Worm (Caenorhabditis elegans): Measurements from ENCODE around the gene cest-1.1.
"Not testable (repeated sequence)": the region's sequence is repeated elsewhere in the genome, so short reads cannot be mapped to it uniquely, and the experiment has no call there.

Gene cest-1.1

ce11 chrV:14166630-14167029 is at the start of gene cest-1.1:
TSS of gene cest-1.1 (minus strand) at chrV:14166730.
- TF ChIP-seq him-1 (tag; optimal IDR thresholded peaks at IDR 0.05) (no peak), dao-5 (tag; optimal IDR thresholded peaks at IDR 0.05) (no peak), W03F9.2 (tag; optimal IDR thresholded peaks at IDR 0.05) (no peak)

- TF ChIP-seq dao-5 (tag; optimal IDR thresholded peaks at IDR 0.05) (no peak), W03F9.2 (tag; optimal IDR thresholded peaks at IDR 0.05) (no peak), him-1 (tag; optimal IDR thresholded peaks at IDR 0.05) (no peak)
These were observed 48.6 kb upstream of the cest-1.1 start, which contains the start of gene T16A9.5 for ce11 chrV:14215106-14215505. TSS of gene T16A9.5 (minus strand) at chrV:14215206.

ce11 chrV:14212813-14213212 is 46.3 kb upstream of the cest-1.1 start:
- no peak for TF ChIP-seq him-1 (tag; optimal IDR thresholded peaks at IDR 0.05)
- no peak for TF ChIP-seq W03F9.2 (tag; optimal IDR thresholded peaks at IDR 0.05)
- TF ChIP-seq dao-5 (tag; optimal IDR thresholded peaks at IDR 0.05), result no peak

ce11 chrV:14210743-14211142 is 44.2 kb upstream of the cest-1.1 start, which contains the start of gene str-230:
TSS of gene str-230 (minus strand) at chrV:14210843.
- no peak for TF ChIP-seq dao-5 (tag; optimal IDR thresholded peaks at IDR 0.05)
- no peak for TF ChIP-seq W03F9.2 (tag; optimal IDR thresholded peaks at IDR 0.05)
- no peak for TF ChIP-seq him-1 (tag; optimal IDR thresholded peaks at IDR 0.05)

- TF ChIP-seq him-1, W03F9.2, dao-5 (tag; optimal IDR thresholded peaks at IDR 0.05): not testable (repeated sequence)
These were observed 38.7 kb upstream of the cest-1.1 start, which contains the start of gene T16A9.3 for ce11 chrV:14205214-14205613. TSS of gene T16A9.3 (plus strand) at chrV:14205514.

ce11 chrV:14200086-14200485 is 33.6 kb upstream of the cest-1.1 start:
- peak; percentile 84 for TF ChIP-seq him-1 (tag; optimal IDR thresholded peaks at IDR 0.05)
- TF ChIP-seq W03F9.2 (tag; optimal IDR thresholded peaks at IDR 0.05), result peak; percentile 76
- TF ChIP-seq dao-5 (tag; optimal IDR thresholded peaks at IDR 0.05), result no peak

- TF ChIP-seq him-1 (tag; optimal IDR thresholded peaks at IDR 0.05), result no peak
- no peak for TF ChIP-seq W03F9.2 (tag; optimal IDR thresholded peaks at IDR 0.05)
- no peak for TF ChIP-seq dao-5 (tag; optimal IDR thresholded peaks at IDR 0.05)
These were observed 31.1 kb upstream of the cest-1.1 start for ce11 chrV:14197651-14198050.

- no peak for TF ChIP-seq him-1 (tag; optimal IDR thresholded peaks at IDR 0.05)
- no peak for TF ChIP-seq W03F9.2 (tag; optimal IDR thresholded peaks at IDR 0.05)
- TF ChIP-seq dao-5 (tag; optimal IDR thresholded peaks at IDR 0.05), result no peak
These were observed 28.0 kb upstream of the cest-1.1 start for ce11 chrV:14194514-14194913.

- TF ChIP-seq him-1 (tag; optimal IDR thresholded peaks at IDR 0.05) (peak; percentile 33), dao-5 (tag; optimal IDR thresholded peaks at IDR 0.05) (no peak), W03F9.2 (tag; optimal IDR thresholded peaks at IDR 0.05) (peak; percentile 14)
These were observed 26.9 kb upstream of the cest-1.1 start, which contains the start of gene atfs-1 for ce11 chrV:14193451-14193850. TSS of gene atfs-1 (plus strand) at chrV:14193663.

- TF ChIP-seq W03F9.2 (tag; optimal IDR thresholded peaks at IDR 0.05) (peak; percentile 55), him-1 (tag; optimal IDR thresholded peaks at IDR 0.05) (no peak)
These were observed 26.3 kb upstream of the cest-1.1 start for ce11 chrV:14192870-14193269.

ce11 chrV:14187104-14187503 is 20.6 kb upstream of the cest-1.1 start:
- TF ChIP-seq him-1 (tag; optimal IDR thresholded peaks at IDR 0.05) (no peak), W03F9.2 (tag; optimal IDR thresholded peaks at IDR 0.05) (no peak)

- TF ChIP-seq dao-5 (tag; optimal IDR thresholded peaks at IDR 0.05) (no peak), W03F9.2 (tag; optimal IDR thresholded peaks at IDR 0.05) (peak; percentile 60)
These were observed 18.9 kb upstream of the cest-1.1 start, which contains the start of the genes trm-1 and ints-2 for ce11 chrV:14185438-14185837. TSS of gene trm-1 (minus strand) at chrV:14185612. TSS of gene ints-2 (plus strand) at chrV:14185686.

- TF ChIP-seq dao-5 (tag; optimal IDR thresholded peaks at IDR 0.05) (no peak), him-1 (tag; optimal IDR thresholded peaks at IDR 0.05) (no peak), W03F9.2 (tag; optimal IDR thresholded peaks at IDR 0.05) (no peak)
These were observed 16.3 kb upstream of the cest-1.1 start, which contains the start of gene cest-2.3 for ce11 chrV:14182860-14183259. TSS of gene cest-2.3 (minus strand) at chrV:14182960.

ce11 chrV:14179947-14180346 is 13.4 kb upstream of the cest-1.1 start, which contains the start of gene ZC376.8:
TSS of gene ZC376.8 (plus strand) at chrV:14180247.
- TF ChIP-seq dao-5 (tag; optimal IDR thresholded peaks at IDR 0.05) (no peak), W03F9.2 (tag; optimal IDR thresholded peaks at IDR 0.05) (no peak), him-1 (tag; optimal IDR thresholded peaks at IDR 0.05) (no peak)

ce11 chrV:14177657-14178129 is 11.2 kb upstream of the cest-1.1 start, which contains the start of gene ceh-74:
TSS of gene ceh-74 (plus strand) at chrV:14178079.
- TF ChIP-seq dao-5 (tag; optimal IDR thresholded peaks at IDR 0.05) (no peak), him-1 (tag; optimal IDR thresholded peaks at IDR 0.05) (no peak), W03F9.2 (tag; optimal IDR thresholded peaks at IDR 0.05) (no peak)
